Fruit fly (Drosophila melanogaster): Measurements from ENCODE around the gene beat-Vb.

Gene beat-Vb

DNA sequence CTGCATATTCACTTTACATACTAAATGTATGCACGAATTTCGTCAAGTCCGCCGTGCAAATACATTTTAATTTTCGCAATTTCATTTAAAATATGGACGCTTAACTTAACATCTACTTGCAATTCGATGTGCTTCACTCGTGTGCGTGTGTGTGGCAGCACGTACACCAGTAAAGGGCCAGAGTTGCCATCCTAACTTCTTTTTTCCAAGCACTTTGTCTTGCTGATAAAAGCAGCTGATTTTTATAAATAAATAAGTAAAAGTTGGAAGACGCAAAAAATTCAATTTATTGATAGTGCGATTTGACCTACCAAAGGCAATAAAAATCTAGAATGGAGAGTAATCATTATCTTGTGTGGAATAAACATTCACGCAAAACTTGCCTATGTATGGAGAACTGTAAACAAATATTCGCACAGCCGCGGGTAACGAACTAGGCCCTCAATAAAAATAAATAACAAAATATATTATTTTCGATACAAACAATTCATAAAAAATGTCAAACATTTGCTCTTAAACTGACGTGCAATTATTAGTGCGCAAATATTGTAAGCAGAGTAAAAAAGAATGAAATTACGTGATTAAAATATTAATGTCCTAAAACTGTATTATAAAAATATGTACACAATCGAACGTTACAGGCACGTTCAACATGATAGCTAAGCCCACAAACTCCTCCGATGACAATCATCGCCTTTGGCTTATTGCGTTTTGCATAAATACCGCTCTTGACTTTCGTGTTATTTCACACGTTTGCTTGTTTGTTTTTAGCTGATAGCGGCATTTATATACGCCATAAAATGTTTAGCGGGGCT lies 66.5 kb downstream of the beat-Vb start:
- TF ChIP-seq dm (GFP tag; optimal IDR thresholded peaks at IDR 0.05) (no peak), vvl (GFP tag; IDR thresholded peaks at IDR 0.05) (peak; percentile 37), Usf (GFP tag; optimal IDR thresholded peaks at IDR 0.05) (peak; percentile 60), CG7357 (GFP tag; IDR thresholded peaks at IDR 0.05) (peak; percentile 53; the same call in 1 of the 3 replicates), pita (GFP tag; optimal IDR thresholded peaks at IDR 0.05) (no peak), Fer1 (GFP tag; optimal IDR thresholded peaks at IDR 0.05) (peak; percentile 69), Side (GFP tag; optimal IDR thresholded peaks at IDR 0.05) (no peak), stwl (tag; optimal IDR thresholded peaks at IDR 0.05) (peak; percentile 44), CG34376 (GFP tag; optimal IDR thresholded peaks at IDR 0.05) (peak; percentile 86), fd96Cb (tag; optimal IDR thresholded peaks at IDR 0.05) (peak; percentile 60), bigmax (GFP tag; optimal IDR thresholded peaks at IDR 0.05) (no peak), BEAF-32 (GFP tag; optimal IDR thresholded peaks at IDR 0.05) (no peak), CG12391 (tag; optimal IDR thresholded peaks at IDR 0.05) (peak; percentile 75), CG7839 (tag; optimal IDR thresholded peaks at IDR 0.05) (peak; percentile 72), sr (GFP tag; IDR thresholded peaks at IDR 0.05) (no peak), CG14441 (GFP tag; IDR thresholded peaks at IDR 0.05) (peak; percentile 37; the same call in 1 of the 2 replicates), CG43689 (GFP tag; IDR thresholded peaks at IDR 0.05) (peak; percentile 6; the same call in 1 of the 2 replicates), Ravus (GFP tag; IDR thresholded peaks at IDR 0.05) (no peak; the same call in 1 of the 2 replicates), CG8765 (GFP tag; IDR thresholded peaks at IDR 0.05) (no peak), Mes4 (GFP tag; optimal IDR thresholded peaks at IDR 0.05) (no peak), D19A (tag; optimal IDR thresholded peaks at IDR 0.05) (peak; percentile 54), CG4617 (GFP tag; optimal IDR thresholded peaks at IDR 0.05; ENCODE audit: borderline replicate concordance) (no peak), jigr1 (GFP tag; IDR thresholded peaks at IDR 0.05) (no peak), dimm (GFP tag; IDR thresholded peaks at IDR 0.05) (0 out of 2 replicates have a peak, but pooled peaks have one; percentile 23), CG10959 (GFP tag; IDR thresholded peaks at IDR 0.05) (no peak), CG15073 (GFP tag; optimal IDR thresholded peaks at IDR 0.05) (no peak), CG31388 (GFP tag; optimal IDR thresholded peaks at IDR 0.05) (no peak), Atf6 (GFP tag; IDR thresholded peaks at IDR 0.05) (peak; percentile 74), kay (GFP tag; optimal IDR thresholded peaks at IDR 0.05) (peak; percentile 25), Spps (tag; optimal IDR thresholded peaks at IDR 0.05) (no peak), CG11560 (tag; IDR thresholded peaks at IDR 0.05) (0 out of 3 replicates have a peak, but pooled peaks have one; percentile 33), croc (GFP tag; conservative IDR thresholded peaks at IDR 0.05) (no peak; the same call in 1 of the 3 replicates), CG8944 (GFP tag; optimal IDR thresholded peaks at IDR 0.05) (no peak), CHES-1-like (GFP tag; optimal IDR thresholded peaks at IDR 0.05) (no peak), B-H1 (GFP tag; IDR thresholded peaks at IDR 0.05) (no peak), CG10431 (GFP tag; optimal IDR thresholded peaks at IDR 0.05) (no peak), CG4730 (GFP tag; IDR thresholded peaks at IDR 0.05) (no peak), CG10979 (tag; optimal IDR thresholded peaks at IDR 0.05) (peak; percentile 57), cg (GFP tag; optimal IDR thresholded peaks at IDR 0.05) (peak; percentile 95), bcd (GFP tag; optimal IDR thresholded peaks at IDR 0.05) (peak; percentile 79), Atf-2 (GFP tag; optimal IDR thresholded peaks at IDR 0.05) (no peak), ab (GFP tag; optimal IDR thresholded peaks at IDR 0.05) (peak; percentile 29), trh (GFP tag; optimal IDR thresholded peaks at IDR 0.05) (no peak), rib (GFP tag; IDR thresholded peaks at IDR 0.05) (peak; percentile 43; the same call in 1 of the 2 replicates), Optix (GFP tag; IDR thresholded peaks at IDR 0.05) (0 out of 3 replicates have a peak, but pooled peaks have one; percentile 5), ham (GFP tag; IDR thresholded peaks at IDR 0.05) (no peak), hkb (optimal IDR thresholded peaks at IDR 0.05) (no peak), hkb (GFP tag; IDR thresholded peaks at IDR 0.05) (peak; percentile 82; the same call in 1 of the 2 replicates), Sry-β (GFP tag; optimal IDR thresholded peaks at IDR 0.05) (no peak), CG16863 (GFP tag; optimal IDR thresholded peaks at IDR 0.05) (no peak)

All from whole organism, embryonic.